Worm (Caenorhabditis elegans): ENCODE measurements around the gene pxn-1.

The pxn-1 gene

ce11 chrV:8536213-8536612, 41.5 kb downstream of the pxn-1 start, which contains the start of gene his-39:
TSS of gene his-39 (plus strand) at chrV:8536513.
- no peak for TF ChIP-seq rbr-2 (tag; optimal IDR thresholded peaks at IDR 0.05)
- no peak for TF ChIP-seq spr-3 (GFP tag; optimal IDR thresholded peaks at IDR 0.05)
- no peak for TF ChIP-seq unc-39 (tag; optimal IDR thresholded peaks at IDR 0.05)
- TF ChIP-seq ama-1 (optimal IDR thresholded peaks at IDR 0.05) = no peak
- TF ChIP-seq T20F7.1 (GFP tag; optimal IDR thresholded peaks at IDR 0.05) = no peak
- no peak for TF ChIP-seq R02D3.7 (tag; optimal IDR thresholded peaks at IDR 0.05)
- no peak for TF ChIP-seq cey-2 (tag; optimal IDR thresholded peaks at IDR 0.05; ENCODE audit: borderline replicate concordance, insufficient read depth)
- no peak for TF ChIP-seq egl-27 (tag; optimal IDR thresholded peaks at IDR 0.05)
- no peak for TF ChIP-seq ceh-32 (tag; optimal IDR thresholded peaks at IDR 0.05; ENCODE audit: poor library complexity)
- no peak for TF ChIP-seq hlh-30 (tag; optimal IDR thresholded peaks at IDR 0.05; ENCODE audit: insufficient read depth)
- no peak for TF ChIP-seq F44E2.7 (GFP tag; IDR thresholded peaks at IDR 0.05)
- TF ChIP-seq vab-7 (GFP tag; IDR thresholded peaks at IDR 0.05) = no peak
- no peak for TF ChIP-seq fos-1 (tag; optimal IDR thresholded peaks at IDR 0.05)

ce11 chrV:8537031-8537430, 42.3 kb downstream of the pxn-1 start, which contains the start of gene otpl-4:
TSS of gene otpl-4 (plus strand) at chrV:8537331.
- TF ChIP-seq Y105C5A.15 (GFP tag; IDR thresholded peaks at IDR 0.05) = no peak
- TF ChIP-seq vab-7 (GFP tag; IDR thresholded peaks at IDR 0.05) = no peak
- no peak for TF ChIP-seq nhr-48 (tag; optimal IDR thresholded peaks at IDR 0.05)
- TF ChIP-seq ZK546.5 (tag; optimal IDR thresholded peaks at IDR 0.05) = no peak
- no peak for TF ChIP-seq spr-1 (tag; optimal IDR thresholded peaks at IDR 0.05)
- no peak for TF ChIP-seq nhr-111 (GFP tag; optimal IDR thresholded peaks at IDR 0.05)
- no peak for TF ChIP-seq mes-2 (tag; optimal IDR thresholded peaks at IDR 0.05; ENCODE audit: poor library complexity, severe bottlenecking)
- TF ChIP-seq gei-8 (GFP tag; optimal IDR thresholded peaks at IDR 0.05) = no peak
- no peak for TF ChIP-seq hif-1 (tag; optimal IDR thresholded peaks at IDR 0.05)
- no peak for TF ChIP-seq dmd-9 (GFP tag; IDR thresholded peaks at IDR 0.05)
- no peak for TF ChIP-seq tra-1 (GFP tag; IDR thresholded peaks at IDR 0.05)
- TF ChIP-seq D1046.2 (GFP tag; IDR thresholded peaks at IDR 0.05) = no peak
- TF ChIP-seq zip-11 (GFP tag; IDR thresholded peaks at IDR 0.05) = no peak
- TF ChIP-seq madf-9 (GFP tag; conservative IDR thresholded peaks at IDR 0.05) = no peak
- TF ChIP-seq nhr-10 (tag; optimal IDR thresholded peaks at IDR 0.05) = no peak
- TF ChIP-seq tag-97 (GFP tag; IDR thresholded peaks at IDR 0.05) = no peak
- TF ChIP-seq daf-19 (GFP tag; conservative IDR thresholded peaks at IDR 0.05) = no peak

ce11 chrV:8545531-8546224, 51.0 kb downstream of the pxn-1 start, which contains the start of the genes slc-17.8 and asns-1:
TSS of gene slc-17.8 (minus strand) at chrV:8545581.
TSS of gene asns-1 (plus strand) at chrV:8546174.
- TF ChIP-seq T26A8.4 (GFP tag; IDR thresholded peaks at IDR 0.05) = no peak
- no peak for TF ChIP-seq ceh-82 (tag; optimal IDR thresholded peaks at IDR 0.05)
- no peak for TF ChIP-seq nhr-6 (tag; optimal IDR thresholded peaks at IDR 0.05)
- TF ChIP-seq set-16 (GFP tag; IDR thresholded peaks at IDR 0.05) = peak; percentile 90

- TF ChIP-seq zfp-3 (GFP tag; conservative IDR thresholded peaks at IDR 0.05) (no peak), saeg-2 (GFP tag; IDR thresholded peaks at IDR 0.05) (no peak), dmd-6 (GFP tag; IDR thresholded peaks at IDR 0.05) (0 out of 2 replicates have a peak, but pooled peaks have one; percentile 13), madf-5 (GFP tag; IDR thresholded peaks at IDR 0.05) (no peak)
These were observed 54.3 kb downstream of the pxn-1 start, which contains the start of gene stdh-4 for ce11 chrV:8548989-8549388. TSS of gene stdh-4 (plus strand) at chrV:8549289.
